Worm (Caenorhabditis elegans) whole organism, mixed stage, embryonic: ENCODE results near the gene F14E5.2.

Source experiments
- M03D4.4 ChIP-seq: sonication (generic microtip); optimal IDR thresholded peaks from 2 replicates; lab custom pipeline; 2017; ENCODE audit warnings: mild to moderate bottlenecking, missing genetic modification characterization, missing compliant biosample characterization
- bed-3 ChIP-seq: fragments of 200-800 bp; sonication (Bioruptor generic); optimal IDR thresholded peaks from 3 replicates; lab custom pipeline; 2018; ENCODE audit warnings: mild to moderate bottlenecking, missing genetic modification characterization, moderate library complexity, missing compliant biosample characterization
- blmp-1 ChIP-seq: fragments of 150-350 bp; optimal IDR thresholded peaks from 2 replicates; lab custom pipeline; 2014; ENCODE audit warnings: missing biosample characterization, missing genetic modification characterization
- ceh-39 ChIP-seq: fragments of 150-350 bp; optimal IDR thresholded peaks from 2 replicates; lab custom pipeline; 2014; ENCODE audit warnings: missing biosample characterization, missing genetic modification characterization
- ceh-43 ChIP-seq: fragments of 200-800 bp; sonication (Bioruptor generic); optimal IDR thresholded peaks from 2 replicates; lab custom pipeline; 2018; ENCODE audit warnings: mild to moderate bottlenecking, missing genetic modification characterization, moderate library complexity, missing compliant biosample characterization
- ceh-83 ChIP-seq: fragments of 200-800 bp; sonication (Bioruptor generic); optimal IDR thresholded peaks from 2 replicates; lab custom pipeline; 2018; ENCODE audit warnings: mild to moderate bottlenecking, missing genetic modification characterization, missing compliant biosample characterization
- ces-1 ChIP-seq: fragments of 150-350 bp; optimal IDR thresholded peaks from 2 replicates; lab custom pipeline; 2014; ENCODE audit warnings: missing biosample characterization, missing genetic modification reagents, missing genetic modification characterization
- cnd-1 ChIP-seq: fragments of 200-800 bp; sonication (Bioruptor generic); optimal IDR thresholded peaks from 2 replicates; lab custom pipeline; 2018; ENCODE audit warnings: mild to moderate bottlenecking, missing genetic modification characterization, missing compliant biosample characterization
- drap-1 ChIP-seq: fragments of 200-800 bp; sonication (Bioruptor generic); optimal IDR thresholded peaks from 3 replicates; lab custom pipeline; 2018; ENCODE audit warnings: mild to moderate bottlenecking, missing genetic modification characterization, missing compliant biosample characterization
- elt-1 ChIP-seq: sonication (generic microtip); optimal IDR thresholded peaks from 2 replicates; lab custom pipeline; 2017; ENCODE audit warnings: missing genetic modification characterization, mild to moderate bottlenecking, missing compliant biosample characterization, antibody characterized with exemption, moderate library complexity, borderline replicate concordance; ENCODE audit not compliant: insufficient read depth
- elt-3 ChIP-seq: fragments of 150-350 bp; optimal IDR thresholded peaks from 2 replicates; lab custom pipeline; 2014; ENCODE audit warnings: missing biosample characterization, missing genetic modification characterization
- flh-1 ChIP-seq: fragments of 200-800 bp; sonication (Bioruptor generic); optimal IDR thresholded peaks from 2 replicates; lab custom pipeline; 2018; ENCODE audit warnings: mild to moderate bottlenecking, missing genetic modification characterization, moderate library complexity, missing compliant biosample characterization
- ham-2 ChIP-seq: fragments of 200-800 bp; sonication (Bioruptor generic); optimal IDR thresholded peaks from 2 replicates; lab custom pipeline; 2018; ENCODE audit warnings: mild to moderate bottlenecking, missing genetic modification characterization, missing compliant biosample characterization
- lin-13 ChIP-seq: fragments of 150-350 bp; optimal IDR thresholded peaks from 2 replicates; lab custom pipeline; 2014; ENCODE audit warnings: missing biosample characterization, missing genetic modification characterization
- lin-32 ChIP-seq: fragments of 200-800 bp; sonication (Bioruptor generic); optimal IDR thresholded peaks from 2 replicates; lab custom pipeline; 2018; ENCODE audit warnings: mild to moderate bottlenecking, missing genetic modification characterization, missing compliant biosample characterization
- lsy-2 ChIP-seq: fragments of 150-350 bp; optimal IDR thresholded peaks from 2 replicates; lab custom pipeline; 2014; ENCODE audit warnings: missing biosample characterization, missing genetic modification characterization
- mab-5 ChIP-seq: fragments of 150-350 bp; optimal IDR thresholded peaks from 2 replicates; lab custom pipeline; 2014; ENCODE audit warnings: missing biosample characterization, missing genetic modification characterization
- mep-1 ChIP-seq: fragments of 150-350 bp; optimal IDR thresholded peaks from 2 replicates; lab custom pipeline; 2017; ENCODE audit warnings: missing biosample characterization, missing genetic modification reagents, missing genetic modification characterization, inconsistent platforms
- mls-2 ChIP-seq: sonication (generic microtip); optimal IDR thresholded peaks from 2 replicates; lab custom pipeline; 2016; ENCODE audit warnings: mild to moderate bottlenecking, missing genetic modification characterization, moderate library complexity, missing compliant biosample characterization
- nhr-12 ChIP-seq: fragments of 150-350 bp; optimal IDR thresholded peaks from 2 replicates; lab custom pipeline; 2014; ENCODE audit warnings: missing biosample characterization, missing genetic modification characterization
- nhr-2 ChIP-seq: fragments of 150-350 bp; optimal IDR thresholded peaks from 2 replicates; lab custom pipeline; 2014; ENCODE audit warnings: missing biosample characterization, missing genetic modification characterization
- pha-4 ChIP-seq: fragments of 150-350 bp; optimal IDR thresholded peaks from 2 replicates; lab custom pipeline; 2018; ENCODE audit warnings: missing biosample characterization, missing genetic modification reagents, missing genetic modification characterization
- sem-2 ChIP-seq: fragments of 200-800 bp; sonication (Bioruptor generic); optimal IDR thresholded peaks from 2 replicates; lab custom pipeline; 2018; ENCODE audit warnings: mild to moderate bottlenecking, missing genetic modification characterization, missing compliant biosample characterization
- snpc-4 ChIP-seq: fragments of 150-350 bp; optimal IDR thresholded peaks from 2 replicates; lab custom pipeline; 2014; ENCODE audit warnings: missing biosample characterization, missing genetic modification characterization
- sptf-1 ChIP-seq: sonication (generic microtip); optimal IDR thresholded peaks from 2 replicates; lab custom pipeline; 2017; ENCODE audit warnings: mild to moderate bottlenecking, missing genetic modification characterization, moderate library complexity, missing compliant biosample characterization
- tbx-8 ChIP-seq: fragments of 200-800 bp; sonication (Bioruptor generic); optimal IDR thresholded peaks from 2 replicates; lab custom pipeline; 2018; ENCODE audit warnings: mild to moderate bottlenecking, missing genetic modification characterization, moderate library complexity, missing compliant biosample characterization
- unc-120 ChIP-seq: sonication (generic microtip); optimal IDR thresholded peaks from 2 replicates; lab custom pipeline; 2017; ENCODE audit warnings: missing genetic modification characterization, missing compliant biosample characterization; ENCODE audit not compliant: poor library complexity, severe bottlenecking
- unc-39 ChIP-seq: fragments of 150-350 bp; optimal IDR thresholded peaks from 2 replicates; lab custom pipeline; 2014; ENCODE audit warnings: missing biosample characterization, missing genetic modification characterization
- unc-62 ChIP-seq: fragments of 150-350 bp; optimal IDR thresholded peaks from 2 replicates; lab custom pipeline; 2014; ENCODE audit warnings: missing biosample characterization, missing genetic modification reagents, missing genetic modification characterization
- zip-8 ChIP-seq: fragments of 150-350 bp; optimal IDR thresholded peaks from 2 replicates; lab custom pipeline; 2014; ENCODE audit warnings: missing biosample characterization, missing genetic modification characterization
- ztf-11 ChIP-seq: fragments of 150-350 bp; optimal IDR thresholded peaks from 2 replicates; lab custom pipeline; 2014; ENCODE audit warnings: missing biosample characterization, missing genetic modification characterization

Gene F14E5.2

ce11 chrII:8428758-8428946 lies at the start of gene F14E5.2:
Gene F14E5.2 (minus strand): TSS chrII:8428858.
- TF ChIP-seq ceh-39 (no peak), ces-1 (GFP tag; lab: Kevin White, UChicago) (no peak), mab-5 (no peak), unc-39 (tag; lab: Kevin White, UChicago) (no peak), cnd-1 (tag; lab: Kevin White, UChicago) (no peak), flh-1 (GFP tag; lab: Kevin White, UChicago) (no peak), nhr-2 (tag; lab: Kevin White, UChicago) (no peak), ceh-83 (no peak), pha-4 (tag; lab: Kevin White, UChicago) (no peak), mep-1 (tag; lab: Kevin White, UChicago) (no peak), sptf-1 (tag; lab: Kevin White, UChicago) (no peak), nhr-12 (tag; lab: Kevin White, UChicago) (no peak), snpc-4 (tag; lab: Kevin White, UChicago) (no peak), zip-8 (tag; lab: Kevin White, UChicago) (no peak), lin-13 (tag; lab: Kevin White, UChicago) (no peak), bed-3 (GFP tag; lab: Kevin White, UChicago) (no peak), ceh-43 (GFP tag; lab: Kevin White, UChicago) (no peak), lsy-2 (tag; lab: Kevin White, UChicago) (no peak), blmp-1 (tag; lab: Kevin White, UChicago) (no peak)
- TF ChIP-seq, all 35 proteins: peak for 0

ce11 chrII:8475306-8475822 lies 46.7 kb upstream of the F14E5.2 start, which contains the start of the genes M05D6.1 and M05D6.3:
Gene M05D6.1 (minus strand): TSS chrII:8475406.
Gene M05D6.3 (plus strand): TSS chrII:8475772.
- TF ChIP-seq nhr-2 (tag; lab: Kevin White, UChicago) (no peak), elt-3 (no peak), unc-62 (no peak), drap-1 (GFP tag; lab: Kevin White, UChicago) (no peak), snpc-4 (tag; lab: Kevin White, UChicago) (no peak), ceh-43 (GFP tag; lab: Kevin White, UChicago) (no peak), sem-2 (GFP tag; lab: Kevin White, UChicago) (no peak), M03D4.4 (tag; lab: Kevin White, UChicago) (no peak), elt-1 (tag; lab: Kevin White, UChicago) (no peak), unc-39 (tag; lab: Kevin White, UChicago) (no peak), sptf-1 (tag; lab: Kevin White, UChicago) (no peak), pha-4 (tag; lab: Kevin White, UChicago) (no peak), mab-5 (no peak), lin-32 (GFP tag; lab: Kevin White, UChicago) (no peak)
- TF ChIP-seq, all 35 proteins: peak for 0

- TF ChIP-seq unc-120 (tag; lab: Kevin White, UChicago) (no peak), ham-2 (no peak)
Measured at ce11 chrII:8472916-8473315, 44.3 kb upstream of the F14E5.2 start.

- TF ChIP-seq mep-1 (tag; lab: Kevin White, UChicago): no peak
- TF ChIP-seq ces-1 (GFP tag; lab: Kevin White, UChicago): no peak
- no peak for TF ChIP-seq lin-13 (tag; lab: Kevin White, UChicago)
- no peak for TF ChIP-seq tbx-8 (GFP tag; lab: Kevin White, UChicago)
- no peak for TF ChIP-seq ceh-43 (GFP tag; lab: Kevin White, UChicago)
- no peak for TF ChIP-seq sptf-1 (tag; lab: Kevin White, UChicago)
- no peak for TF ChIP-seq nhr-12 (tag; lab: Kevin White, UChicago)
- no peak for TF ChIP-seq mls-2
- no peak for TF ChIP-seq elt-1 (tag; lab: Kevin White, UChicago)
- no peak for TF ChIP-seq pha-4 (tag; lab: Kevin White, UChicago)
- no peak for TF ChIP-seq sem-2 (GFP tag; lab: Kevin White, UChicago)
- no peak for TF ChIP-seq cnd-1 (tag; lab: Kevin White, UChicago)
- no peak for TF ChIP-seq ztf-11 (tag; lab: Kevin White, UChicago)
- no peak for TF ChIP-seq lin-32 (GFP tag; lab: Kevin White, UChicago)
- TF ChIP-seq lsy-2 (tag; lab: Kevin White, UChicago): no peak
- TF ChIP-seq bed-3 (GFP tag; lab: Kevin White, UChicago): no peak
Measured at ce11 chrII:8471139-8471538, 42.5 kb upstream of the F14E5.2 start, which contains the start of gene M05D6.8. Gene M05D6.8 (minus strand): TSS chrII:8471239.
